Worm (Caenorhabditis elegans) whole organism, L4 larva: ENCODE measurements around the gene emb-27.

Source experiments
- R02D3.7 ChIP-seq: fragments of 150-350 bp; sonication (generic microtip); optimal IDR thresholded peaks from 3 replicates; lab custom pipeline; 2014; ENCODE audit warnings: missing biosample characterization, missing genetic modification characterization
- ceh-82 ChIP-seq: sonication (generic microtip); optimal IDR thresholded peaks from 2 replicates; lab custom pipeline; 2017; ENCODE audit warnings: missing biosample characterization, missing genetic modification characterization
- ctbp-1 ChIP-seq: fragments of 200-800 bp; sonication (Bioruptor generic); IDR thresholded peaks from 2 replicates; pipeline ENCODE4 v1.3.6; 2022; ENCODE audit warnings: missing genetic modification reagents, missing genetic modification characterization, missing compliant biosample characterization
- daf-19 ChIP-seq: fragments of 200-800 bp; sonication (Bioruptor generic); conservative IDR thresholded peaks from 2 replicates; pipeline ENCODE4 v1.3.6; 2022; ENCODE audit warnings: missing genetic modification characterization, missing compliant biosample characterization
- gei-8 ChIP-seq: fragments of 200-800 bp; sonication (Bioruptor generic); optimal IDR thresholded peaks from 2 replicates; lab custom pipeline; 2018; ENCODE audit warnings: mild to moderate bottlenecking, missing genetic modification characterization, missing compliant biosample characterization
- lin-15B ChIP-seq: fragments of 150-350 bp; sonication (generic microtip); optimal IDR thresholded peaks from 3 replicates; lab custom pipeline; 2014; ENCODE audit warnings: missing biosample characterization, missing genetic modification characterization
- nhr-10 ChIP-seq: fragments of 150-350 bp; optimal IDR thresholded peaks from 2 replicates; lab custom pipeline; 2014; ENCODE audit warnings: missing biosample characterization, missing genetic modification characterization
- nhr-111 ChIP-seq: fragments of 200-800 bp; sonication (Bioruptor generic); optimal IDR thresholded peaks from 2 replicates; lab custom pipeline; 2018; ENCODE audit warnings: mild to moderate bottlenecking, missing genetic modification characterization, missing compliant biosample characterization
- nhr-237 ChIP-seq: sonication (generic microtip); optimal IDR thresholded peaks from 2 replicates; lab custom pipeline; 2017; ENCODE audit warnings: missing biosample characterization, missing genetic modification characterization
- nhr-25 ChIP-seq: sonication (generic microtip); optimal IDR thresholded peaks from 2 replicates; lab custom pipeline; 2017; ENCODE audit warnings: missing genetic modification characterization, mild to moderate bottlenecking, missing compliant biosample characterization, antibody characterized with exemption, moderate library complexity, borderline replicate concordance; ENCODE audit not compliant: insufficient read depth
- nhr-77 ChIP-seq: fragments of 150-350 bp; optimal IDR thresholded peaks from 2 replicates; lab custom pipeline; 2014; ENCODE audit warnings: missing biosample characterization, missing genetic modification characterization
- unc-62 ChIP-seq, 3 experiments: fragments of 150-350 bp in 1 of 3; sonication (generic microtip); optimal IDR thresholded peaks in 2 of 3; peaks in 1 of 3; 1 replicate in 1 of 3; 2 replicates in 2 of 3; lab custom pipeline; 2014 to 2017; ENCODE audit warnings: missing biosample characterization in 3 of 3, missing genetic modification characterization in 3 of 3, missing genetic modification reagents in 3 of 3, missing genotype in 1 of 3
- zip-11 ChIP-seq: fragments of 200-800 bp; sonication (Bioruptor generic); IDR thresholded peaks from 2 replicates; pipeline ENCODE4 v1.3.6; 2022; ENCODE audit warnings: missing genetic modification characterization, missing compliant biosample characterization

ce11 chrII:8129040-8129387 is 33.0 kb downstream of the emb-27 start:
- TF ChIP-seq ceh-82 = no peak
- no peak for TF ChIP-seq nhr-237 (tag; lab: Kevin White, UChicago)
- TF ChIP-seq zip-11 (GFP tag; lab: Robert Waterston, UW) = no peak
- no peak for TF ChIP-seq R02D3.7 (tag; lab: Kevin White, UChicago)
- no peak for TF ChIP-seq nhr-10 (tag; lab: Kevin White, UChicago)
- no peak; the same call in 1 of the 2 replicates for TF ChIP-seq ctbp-1
- no peak for TF ChIP-seq gei-8 (GFP tag; lab: Kevin White, UChicago)
- TF ChIP-seq daf-19 (GFP tag; lab: Robert Waterston, UW) = no peak
- TF ChIP-seq lin-15B (tag; lab: Kevin White, UChicago) = no peak
- no peak for TF ChIP-seq nhr-25 (tag; lab: Kevin White, UChicago)
- TF ChIP-seq unc-62 (GFP tag; optimal IDR thresholded peaks at IDR 0.05 in 1 of 2; lab: Kevin White, UChicago) = no peak
- no peak for TF ChIP-seq unc-62 (tag; optimal IDR thresholded peaks at IDR 0.05; lab: Kevin White, UChicago)
- TF ChIP-seq nhr-111 (GFP tag; lab: Kevin White, UChicago) = no peak
- no peak for TF ChIP-seq nhr-77 (tag; lab: Kevin White, UChicago)
